Worm (Caenorhabditis elegans): ENCODE measurements around the gene T09F5.10.

The T09F5.10 gene

DNA sequence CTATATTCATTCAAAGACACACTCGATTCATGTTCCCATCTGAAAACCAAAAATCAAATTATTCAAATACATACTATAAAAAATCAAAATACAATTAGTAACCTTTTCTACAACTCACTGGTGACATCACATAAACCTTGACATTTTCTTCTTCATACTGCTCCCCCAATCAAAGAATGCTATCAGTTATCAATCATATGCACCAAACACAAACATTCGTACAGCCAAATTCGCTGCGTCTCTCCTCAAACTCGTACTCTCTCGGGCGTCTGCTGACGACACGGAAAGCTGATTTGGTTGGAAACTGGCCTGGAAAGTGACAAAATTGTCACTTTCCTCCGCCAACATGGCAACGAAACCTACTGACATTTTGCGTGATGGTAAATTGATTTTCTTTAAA lies 12.5 kb downstream of the T09F5.10 start, which contains the start of gene plc-2 (continued):
- TF ChIP-seq gei-8 (GFP tag; optimal IDR thresholded peaks at IDR 0.05) (no peak), hif-1 (tag; optimal IDR thresholded peaks at IDR 0.05) (no peak), mep-1 (tag; optimal IDR thresholded peaks at IDR 0.05) (peak; percentile 13), nhr-76 (tag; optimal IDR thresholded peaks at IDR 0.05) (no peak), lin-39 (tag; optimal IDR thresholded peaks at IDR 0.05) (no peak), ctbp-1 (GFP tag; IDR thresholded peaks at IDR 0.05) (no peak), set-16 (GFP tag; IDR thresholded peaks at IDR 0.05) (no peak), mes-2 (tag; optimal IDR thresholded peaks at IDR 0.05; ENCODE audit: poor library complexity, severe bottlenecking) (peak; percentile 35), ztf-11 (tag; optimal IDR thresholded peaks at IDR 0.05) (no peak), tra-1 (GFP tag; IDR thresholded peaks at IDR 0.05) (no peak), ceh-82 (tag; optimal IDR thresholded peaks at IDR 0.05) (no peak), T20F7.1 (GFP tag; optimal IDR thresholded peaks at IDR 0.05) (no peak), ama-1 (optimal IDR thresholded peaks at IDR 0.05) (no peak), aly-2 (tag; optimal IDR thresholded peaks at IDR 0.05) (no peak), jun-1 (tag; optimal IDR thresholded peaks at IDR 0.05) (no peak), F37D6.2 (tag; optimal IDR thresholded peaks at IDR 0.05) (no peak), aha-1 (tag) (no peak), zag-1 (tag; optimal IDR thresholded peaks at IDR 0.05) (no peak), dpl-1 (GFP tag; optimal IDR thresholded peaks at IDR 0.05) (no peak), spr-1 (tag; optimal IDR thresholded peaks at IDR 0.05) (no peak), D1046.2 (GFP tag; IDR thresholded peaks at IDR 0.05) (no peak), Y48G9A.11 (GFP tag; IDR thresholded peaks at IDR 0.05) (no peak), pqm-1 (tag; optimal IDR thresholded peaks at IDR 0.05) (peak; percentile 84), egl-27 (tag; optimal IDR thresholded peaks at IDR 0.05) (no peak), lir-3 (tag; optimal IDR thresholded peaks at IDR 0.05) (no peak), lin-29 (GFP tag; IDR thresholded peaks at IDR 0.05) (no peak), nhr-6 (tag; optimal IDR thresholded peaks at IDR 0.05) (peak; percentile 81), nhr-102 (tag; optimal IDR thresholded peaks at IDR 0.05) (no peak), dmd-9 (GFP tag; IDR thresholded peaks at IDR 0.05) (no peak)

DNA sequence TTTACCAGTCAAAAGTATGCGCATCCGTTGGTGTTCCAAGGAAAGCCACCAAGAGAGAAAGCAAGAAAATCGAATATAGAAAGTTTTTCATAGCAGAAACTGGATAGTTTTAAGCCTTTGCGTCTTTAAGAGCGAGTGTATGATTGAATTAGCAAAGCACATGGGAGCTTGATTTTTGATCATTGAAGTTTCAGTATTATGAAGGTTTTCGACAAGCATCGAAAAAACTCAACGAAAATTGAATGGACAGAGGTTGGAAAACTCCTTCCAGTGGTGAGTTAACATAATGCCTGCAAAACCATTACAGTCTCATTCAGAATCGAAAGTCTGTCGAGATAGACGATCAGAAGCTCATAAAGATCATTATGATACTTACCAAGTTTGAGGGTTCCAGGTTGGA lies 14.1 kb downstream of the T09F5.10 start, which contains the start of gene Y75B12B.13:
Y75B12B.13 (minus strand) TSS at position 101 of the 400 bp plus-strand sequence.
- TF ChIP-seq jun-1 (tag; optimal IDR thresholded peaks at IDR 0.05): no peak
- no peak for TF ChIP-seq ctbp-1 (GFP tag; IDR thresholded peaks at IDR 0.05)
- TF ChIP-seq snpc-4 (tag; optimal IDR thresholded peaks at IDR 0.05): no peak
- TF ChIP-seq tag-97 (GFP tag; IDR thresholded peaks at IDR 0.05): no peak
- no peak for TF ChIP-seq lsy-2 (tag; optimal IDR thresholded peaks at IDR 0.05)
- no peak for TF ChIP-seq vab-7 (GFP tag; IDR thresholded peaks at IDR 0.05)
- TF ChIP-seq F49E8.2 (tag; optimal IDR thresholded peaks at IDR 0.05; ENCODE audit: borderline replicate concordance): no peak
- TF ChIP-seq dmd-9 (GFP tag; IDR thresholded peaks at IDR 0.05): no peak
- no peak for TF ChIP-seq spr-3 (GFP tag; optimal IDR thresholded peaks at IDR 0.05)
- no peak for TF ChIP-seq R02D3.7 (tag; optimal IDR thresholded peaks at IDR 0.05)
- TF ChIP-seq nhr-48 (tag; optimal IDR thresholded peaks at IDR 0.05): no peak
- TF ChIP-seq daf-8 (GFP tag; IDR thresholded peaks at IDR 0.05): no peak
- TF ChIP-seq fos-1 (tag; optimal IDR thresholded peaks at IDR 0.05): no peak
- no peak for TF ChIP-seq daf-12 (tag; optimal IDR thresholded peaks at IDR 0.05)

DNA sequence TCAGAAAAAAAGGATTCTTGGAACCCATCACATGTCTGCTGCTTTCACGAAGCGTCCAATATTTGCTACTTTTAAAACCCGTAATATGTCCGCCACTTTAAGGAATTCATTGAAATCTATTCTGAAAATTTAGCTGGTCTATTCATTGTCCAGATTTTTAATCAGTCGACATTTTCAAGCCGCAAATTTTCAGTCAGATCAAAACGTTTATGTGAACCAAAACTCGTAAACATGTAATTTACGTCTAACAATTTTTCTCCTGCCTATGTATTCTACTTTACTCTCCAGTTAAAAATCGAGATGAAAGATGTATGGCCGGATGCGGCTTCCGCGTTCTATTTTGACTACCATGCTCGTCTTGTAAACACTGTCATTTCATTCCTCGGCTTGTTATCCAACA lies 18.1 kb downstream of the T09F5.10 start, which contains the start of gene srw-1:
srw-1 (plus strand) TSS at position 301 of the 400 bp plus-strand sequence.
- TF ChIP-seq F37D6.2 (tag; optimal IDR thresholded peaks at IDR 0.05): no peak
- no peak for TF ChIP-seq lsy-2 (tag; optimal IDR thresholded peaks at IDR 0.05)
- TF ChIP-seq cey-2 (tag; optimal IDR thresholded peaks at IDR 0.05; ENCODE audit: borderline replicate concordance, insufficient read depth): no peak
- TF ChIP-seq ceh-32 (tag; optimal IDR thresholded peaks at IDR 0.05; ENCODE audit: poor library complexity): no peak
- no peak for TF ChIP-seq dmd-8 (GFP tag; IDR thresholded peaks at IDR 0.05)
